Fruit fly (Drosophila melanogaster): ENCODE data around the gene CG17928.

Gene CG17928

DNA sequence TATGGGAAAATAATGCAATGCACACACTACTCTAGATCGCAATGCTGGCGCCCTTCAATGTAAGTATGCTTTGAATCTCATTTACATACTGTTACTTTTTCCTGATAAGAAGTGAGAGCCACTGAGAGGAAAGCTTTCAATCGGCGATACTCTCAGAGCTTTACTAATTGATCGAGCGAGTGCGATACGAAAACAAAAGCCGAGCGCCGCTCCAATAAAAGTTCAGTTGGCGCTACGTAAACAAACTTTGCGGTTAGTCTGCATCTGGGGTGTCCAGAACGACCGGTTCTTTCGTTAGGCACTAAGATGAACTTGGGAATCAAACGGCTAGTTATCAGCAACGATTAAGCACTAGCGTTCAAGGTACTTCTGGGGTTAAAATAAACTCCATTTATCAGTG, at the start of gene CG17928:
Gene CG17928, plus strand, starts transcription at position 224 of the 400 bp plus-strand sequence.
- TF ChIP-seq CG10267 (tag; optimal IDR thresholded peaks at IDR 0.05) (no peak), CG31365 (tag; optimal IDR thresholded peaks at IDR 0.05) (no peak), CG32532 (GFP tag; IDR thresholded peaks at IDR 0.05) (0 out of 2 replicates have a peak, but pooled peaks have one; percentile 11), CG12155 (GFP tag; optimal IDR thresholded peaks at IDR 0.05) (peak; percentile 10), Deaf1 (tag; optimal IDR thresholded peaks at IDR 0.05) (peak; percentile 92), eyg (GFP tag; optimal IDR thresholded peaks at IDR 0.05) (no peak), CG13123 (GFP tag; optimal IDR thresholded peaks at IDR 0.05) (no peak), Trl (optimal IDR thresholded peaks at IDR 0.05) (peak; percentile 58 to 78), Trl (GFP tag; optimal IDR thresholded peaks at IDR 0.05) (no peak), sd (tag; optimal IDR thresholded peaks at IDR 0.05) (no peak), chinmo (GFP tag; IDR thresholded peaks at IDR 0.05; ENCODE audit: partially characterized antibody) (peak; percentile 77; the same call in 1 of the 4 replicates), CG8290 (GFP tag; optimal IDR thresholded peaks at IDR 0.05) (no peak), CG8290 (tag; optimal IDR thresholded peaks at IDR 0.05) (peak in 1 of 2 experiments; percentile 45), CG11398 (GFP tag; optimal IDR thresholded peaks at IDR 0.05) (no peak), gcm2 (GFP tag; optimal IDR thresholded peaks at IDR 0.05) (no peak), CTCF (GFP tag; optimal IDR thresholded peaks at IDR 0.05) (peak; percentile 9), ase (GFP tag; IDR thresholded peaks at IDR 0.05) (no peak), CG12769 (tag; optimal IDR thresholded peaks at IDR 0.05) (peak; percentile 57), CG18599 (GFP tag; optimal IDR thresholded peaks at IDR 0.05) (no peak), pan (optimal IDR thresholded peaks at IDR 0.05) (no peak), pan (GFP tag; optimal IDR thresholded peaks at IDR 0.05 in 1 of 2, IDR thresholded peaks at IDR 0.05 in 1 of 2) (peak in 1 of 2 experiments; percentile 12), Oli (tag; optimal IDR thresholded peaks at IDR 0.05) (no peak), vvl (GFP tag; IDR thresholded peaks at IDR 0.05) (peak; percentile 72), otp (GFP tag; IDR thresholded peaks at IDR 0.05) (no peak), so (GFP tag; IDR thresholded peaks at IDR 0.05) (0 out of 3 replicates have a peak, but pooled peaks have one; percentile 7), ranshi (GFP tag; IDR thresholded peaks at IDR 0.05) (no peak), CG13424 (tag; optimal IDR thresholded peaks at IDR 0.05) (no peak), CG12219 (GFP tag; optimal IDR thresholded peaks at IDR 0.05) (no peak), fu2 (GFP tag; optimal IDR thresholded peaks at IDR 0.05) (no peak), ftz-f1 (GFP tag; optimal IDR thresholded peaks at IDR 0.05) (peak; percentile 70), vnd (GFP tag; IDR thresholded peaks at IDR 0.05; ENCODE audit: partially characterized antibody) (no peak), CG7271 (tag; optimal IDR thresholded peaks at IDR 0.05) (no peak), CG3995 (GFP tag; optimal IDR thresholded peaks at IDR 0.05) (peak; percentile 71), TFAM (GFP tag; optimal IDR thresholded peaks at IDR 0.05) (no peak), CG8359 (GFP tag; optimal IDR thresholded peaks at IDR 0.05; ENCODE audit: borderline replicate concordance) (no peak), CG13287 (GFP tag; IDR thresholded peaks at IDR 0.05; ENCODE audit: partially characterized antibody) (peak; percentile 10; the same call in 1 of the 2 replicates), CG10209 (GFP tag; optimal IDR thresholded peaks at IDR 0.05) (no peak), bsh (GFP tag; optimal IDR thresholded peaks at IDR 0.05) (no peak), YL-1 (GFP tag; optimal IDR thresholded peaks at IDR 0.05) (no peak), CG15601 (tag; optimal IDR thresholded peaks at IDR 0.05) (no peak), CG3847 (GFP tag; IDR thresholded peaks at IDR 0.05) (no peak), CG9437 (GFP tag; optimal IDR thresholded peaks at IDR 0.05) (peak; percentile 70), grn (GFP tag; optimal IDR thresholded peaks at IDR 0.05) (peak; percentile 47), CG15514 (GFP tag; optimal IDR thresholded peaks at IDR 0.05) (peak; percentile 3), btn (GFP tag; optimal IDR thresholded peaks at IDR 0.05) (no peak), run (tag; optimal IDR thresholded peaks at IDR 0.05) (peak; percentile 67), ewg (GFP tag; optimal IDR thresholded peaks at IDR 0.05) (no peak), insv (GFP tag; optimal IDR thresholded peaks at IDR 0.05) (no peak), hbn (GFP tag; IDR thresholded peaks at IDR 0.05; ENCODE audit: partially characterized antibody) (0 out of 2 replicates have a peak, but pooled peaks have one; percentile 13), Jarid2 (GFP tag; optimal IDR thresholded peaks at IDR 0.05) (peak; percentile 67), mirr (GFP tag; optimal IDR thresholded peaks at IDR 0.05) (peak; percentile 21)
